Worm (Caenorhabditis elegans): ENCODE results near the gene cup-4.

DNA sequence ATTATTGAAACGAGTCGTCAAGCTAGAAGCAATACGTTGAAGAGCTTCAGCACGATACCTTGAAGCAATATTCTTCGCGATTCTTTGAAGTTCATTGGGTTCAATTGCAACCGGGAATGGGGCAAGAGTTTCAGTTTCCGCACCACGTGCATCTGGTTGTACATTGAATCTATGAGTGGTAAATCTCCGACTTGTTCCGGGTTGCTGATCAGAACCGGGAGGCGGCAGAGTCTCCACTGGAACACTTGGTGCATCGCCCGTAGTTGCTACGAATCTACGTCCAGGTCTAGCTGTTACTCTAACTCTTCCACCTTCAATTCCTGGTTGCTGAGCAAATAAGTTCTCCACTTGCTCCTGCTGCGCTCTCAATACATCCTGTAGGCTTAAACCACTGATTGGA, 22.7 kb downstream of the cup-4 start:
- TF ChIP-seq ceh-36 (tag; optimal IDR thresholded peaks at IDR 0.05) (no peak), tbx-11 (GFP tag; IDR thresholded peaks at IDR 0.05) (no peak), ama-1 (optimal IDR thresholded peaks at IDR 0.05) (no peak), B0310.2 (tag; optimal IDR thresholded peaks at IDR 0.05) (no peak), sea-1 (GFP tag; conservative IDR thresholded peaks at IDR 0.05) (no peak), ets-7 (tag; optimal IDR thresholded peaks at IDR 0.05) (no peak), aly-1 (tag; optimal IDR thresholded peaks at IDR 0.05) (no peak)
